Worm (Caenorhabditis elegans): ENCODE measurements around the gene ivd-1.

ce11 chrIV:5136523-5136922, 47.9 kb upstream of the ivd-1 start:
- TF ChIP-seq ets-4 (GFP tag; optimal IDR thresholded peaks at IDR 0.05) (no peak), B0261.1 (tag; optimal IDR thresholded peaks at IDR 0.05) (no peak), snpc-3.4 (tag; optimal IDR thresholded peaks at IDR 0.05) (no peak), somi-1 (GFP tag; optimal IDR thresholded peaks at IDR 0.05) (no peak), F57C9.4 (tag; optimal IDR thresholded peaks at IDR 0.05) (no peak), nhr-27 (tag; optimal IDR thresholded peaks at IDR 0.05) (no peak), unc-62 (GFP tag; optimal IDR thresholded peaks at IDR 0.05) (no peak)
